Fruit fly (Drosophila melanogaster) whole organism, wandering third instar larva: ENCODE measurements around the gene CG43346.

Source experiments
- Abd-B ChIP-seq: fragments of >200 bp; optimal IDR thresholded peaks from 2 replicates; lab custom pipeline; 2017; ENCODE audit warnings: missing biosample characterization, missing genetic modification characterization
- CG32264 ChIP-seq: fragments of 200-800 bp; sonication (Bioruptor generic); optimal IDR thresholded peaks from 2 replicates; lab custom pipeline; 2016; ENCODE audit warnings: missing biosample characterization, missing genetic modification characterization
- CG9705 ChIP-seq: fragments of 200-800 bp; sonication (Bioruptor generic); optimal IDR thresholded peaks from 2 replicates; lab custom pipeline; 2018; ENCODE audit warnings: missing biosample characterization, mild to moderate bottlenecking, missing genetic modification characterization
- CrebA ChIP-seq: fragments of 200-800 bp; sonication (Bioruptor generic); optimal IDR thresholded peaks from 2 replicates; lab custom pipeline; 2016; ENCODE audit warnings: missing biosample characterization, mild to moderate bottlenecking, missing genetic modification characterization, borderline replicate concordance
- Dfd ChIP-seq: fragments of >200 bp; optimal IDR thresholded peaks from 2 replicates; lab custom pipeline; 2017; ENCODE audit warnings: missing biosample characterization, missing genetic modification characterization
- Dif ChIP-seq: fragments of 200-275, 200-300 bp; sonication (Bioruptor generic); optimal IDR thresholded peaks from 2 replicates; lab custom pipeline; 2018; ENCODE audit warnings: missing biosample characterization, missing genetic modification characterization; ENCODE audit not compliant: partially characterized antibody
- GATAd ChIP-seq: sonication (Bioruptor generic); optimal IDR thresholded peaks from 2 replicates; lab custom pipeline; 2016; ENCODE audit warnings: missing biosample characterization, missing genetic modification characterization
- HLH106 ChIP-seq: fragments of 200-800 bp; optimal IDR thresholded peaks from 3 replicates; lab custom pipeline; 2019; ENCODE audit warnings: missing biosample characterization, mild to moderate bottlenecking, missing genetic modification characterization, moderate library complexity
- Hnf4 ChIP-seq: fragments of 200-800 bp; sonication (Bioruptor generic); optimal IDR thresholded peaks from 2 replicates; lab custom pipeline; 2016; ENCODE audit warnings: missing biosample characterization, mild to moderate bottlenecking, missing genetic modification characterization
- Hr78 ChIP-seq: fragments of >200 bp; optimal IDR thresholded peaks from 2 replicates; lab custom pipeline; 2017; ENCODE audit warnings: missing biosample characterization, missing genetic modification characterization
- Hr83 ChIP-seq: fragments of 200-300 bp; sonication (Bioruptor generic); optimal IDR thresholded peaks from 2 replicates; lab custom pipeline; 2016; ENCODE audit warnings: missing biosample characterization, mild to moderate bottlenecking, missing genetic modification characterization, moderate library complexity; ENCODE audit not compliant: poor library complexity, severe bottlenecking
- Jra ChIP-seq: sonication (Bioruptor generic); optimal IDR thresholded peaks from 2 replicates; lab custom pipeline; 2016; ENCODE audit warnings: missing biosample characterization, missing genetic modification characterization
- Mio ChIP-seq: sonication (Bioruptor generic); optimal IDR thresholded peaks from 2 replicates; lab custom pipeline; 2016; ENCODE audit warnings: missing biosample characterization, missing genetic modification characterization
- Myc ChIP-seq: fragments of >200 bp; optimal IDR thresholded peaks from 2 replicates; lab custom pipeline; 2017
- N ChIP-seq: fragments of >200 bp; optimal IDR thresholded peaks from 2 replicates; lab custom pipeline; 2018; ENCODE audit warnings: missing biosample characterization, missing external identifiers, missing genetic modification characterization
- OdsH ChIP-seq: fragments of 200-800 bp; sonication (Bioruptor generic); optimal IDR thresholded peaks from 2 replicates; lab custom pipeline; 2016; ENCODE audit warnings: missing biosample characterization, mild to moderate bottlenecking, missing genetic modification characterization
- Rel ChIP-seq, 2 experiments: fragments of 200-800 bp; sonication (Bioruptor generic) in 1 of 2; optimal IDR thresholded peaks; 2 replicates in 1 of 2; 3 replicates in 1 of 2; lab custom pipeline; 2016 to 2019; ENCODE audit warnings: mild to moderate bottlenecking in 2 of 2, missing biosample characterization in 2 of 2, missing genetic modification characterization in 2 of 2, moderate library complexity in 1 of 2
- Sp1 ChIP-seq: fragments of 200-800 bp; sonication (Bioruptor generic); optimal IDR thresholded peaks from 3 replicates; lab custom pipeline; 2019; ENCODE audit warnings: missing biosample characterization, mild to moderate bottlenecking, missing genetic modification characterization, moderate library complexity
- Vsx2 ChIP-seq: fragments of 200-300, 225-300 bp; sonication (Bioruptor generic); optimal IDR thresholded peaks from 2 replicates; lab custom pipeline; 2018; ENCODE audit warnings: missing biosample characterization, missing genetic modification characterization; ENCODE audit not compliant: partially characterized antibody
- br ChIP-seq: fragments of 200-800 bp; sonication (Bioruptor generic); optimal IDR thresholded peaks from 2 replicates; lab custom pipeline; 2016; ENCODE audit warnings: missing biosample characterization, missing genetic modification characterization
- brk ChIP-seq: fragments of 200-800 bp; sonication (Bioruptor generic); optimal IDR thresholded peaks from 2 replicates; lab custom pipeline; 2016; ENCODE audit warnings: missing biosample characterization, mild to moderate bottlenecking, missing genetic modification characterization
- dl ChIP-seq, 2 experiments: fragments of 175-275, 200-275 bp in 1 of 2; fragments of 200-275 bp in 1 of 2; sonication (Bioruptor generic); optimal IDR thresholded peaks; lab custom pipeline; 2018; ENCODE audit warnings: mild to moderate bottlenecking in 2 of 2, missing biosample characterization in 2 of 2, missing genetic modification characterization in 2 of 2, moderate library complexity in 2 of 2; ENCODE audit not compliant: partially characterized antibody in 2 of 2, insufficient read depth in 1 of 2
- dmrt93B ChIP-seq: fragments of 200-800 bp; sonication (Bioruptor generic); optimal IDR thresholded peaks from 2 replicates; lab custom pipeline; 2018; ENCODE audit warnings: missing biosample characterization, mild to moderate bottlenecking, missing genetic modification characterization
- dsf ChIP-seq: sonication (Bioruptor generic); optimal IDR thresholded peaks from 2 replicates; lab custom pipeline; 2016; ENCODE audit warnings: missing biosample characterization, missing genetic modification characterization, borderline replicate concordance
- ey ChIP-seq: fragments of 200-800 bp; sonication (Bioruptor generic); optimal IDR thresholded peaks from 2 replicates; lab custom pipeline; 2016; ENCODE audit warnings: missing biosample characterization, missing genetic modification characterization
- foxo ChIP-seq, 2 experiments: fragments of 200-800 bp; sonication (Bioruptor generic); optimal IDR thresholded peaks; 2 replicates in 1 of 2; 3 replicates in 1 of 2; lab custom pipeline; 2016 to 2017; ENCODE audit warnings: missing biosample characterization in 2 of 2, missing genetic modification characterization in 2 of 2
- fru ChIP-seq: fragments of 200-800 bp; sonication (Bioruptor generic); optimal IDR thresholded peaks from 3 replicates; lab custom pipeline; 2016; ENCODE audit warnings: missing biosample characterization, mild to moderate bottlenecking, missing genetic modification characterization
- h ChIP-seq: fragments of 200-800 bp; sonication (Bioruptor generic); optimal IDR thresholded peaks from 3 replicates; lab custom pipeline; 2016; ENCODE audit warnings: missing biosample characterization, mild to moderate bottlenecking, missing genetic modification characterization
- jim ChIP-seq: fragments of 175-275, 200-325 bp; sonication (Bioruptor generic); optimal IDR thresholded peaks from 2 replicates; lab custom pipeline; 2016; ENCODE audit warnings: missing biosample characterization, mild to moderate bottlenecking, missing genetic modification characterization
- lola ChIP-seq: fragments of >200 bp; optimal IDR thresholded peaks from 2 replicates; lab custom pipeline; 2017; ENCODE audit warnings: missing biosample characterization, missing genetic modification characterization
- pan ChIP-seq: fragments of >200 bp; optimal IDR thresholded peaks from 2 replicates; lab custom pipeline; 2017
- psq ChIP-seq: fragments of 200-800 bp; sonication (Bioruptor generic); optimal IDR thresholded peaks from 3 replicates; lab custom pipeline; 2017; ENCODE audit warnings: missing biosample characterization, mild to moderate bottlenecking, missing genetic modification characterization, moderate library complexity
- rgr ChIP-seq: fragments of 200-800 bp; sonication (Bioruptor generic); optimal IDR thresholded peaks from 3 replicates; lab custom pipeline; 2016; ENCODE audit warnings: missing biosample characterization, mild to moderate bottlenecking, missing genetic modification characterization
- sage ChIP-seq: fragments of 200-800 bp; sonication (Bioruptor generic); optimal IDR thresholded peaks from 2 replicates; lab custom pipeline; 2016; ENCODE audit warnings: missing biosample characterization, mild to moderate bottlenecking, missing genetic modification characterization
- sv ChIP-seq: fragments of 200-800 bp; sonication (Bioruptor generic); optimal IDR thresholded peaks from 3 replicates; lab custom pipeline; 2016; ENCODE audit warnings: missing biosample characterization, missing genetic modification characterization
- tai ChIP-seq: sonication (Bioruptor generic); optimal IDR thresholded peaks from 2 replicates; lab custom pipeline; 2016; ENCODE audit warnings: missing biosample characterization, missing genetic modification characterization
- usp ChIP-seq: fragments of >200 bp; optimal IDR thresholded peaks from 2 replicates; lab custom pipeline; 2017; ENCODE audit warnings: missing biosample characterization, missing genetic modification characterization
- woc ChIP-seq: sonication (Bioruptor generic); optimal IDR thresholded peaks from 2 replicates; lab custom pipeline; 2016; ENCODE audit warnings: missing biosample characterization, mild to moderate bottlenecking, missing genetic modification characterization

The CG43346 gene

dm6 chr2L:21168295-21169159, at the start of gene CG43346, which contains the start of the genes mAcon1 and CG43345:
TSS of gene CG43346 (minus strand) at chr2L:21168581.
TSS of gene mAcon1 (plus strand) at chr2L:21168570.
TSS of gene CG43345 (minus strand) at chr2L:21168581.
- no peak for TF ChIP-seq tai (GFP tag; lab: Kevin White, UChicago)
- TF ChIP-seq CG32264 (GFP tag; lab: Kevin White, UChicago): peak; percentile 48
- TF ChIP-seq fru (GFP tag; lab: Kevin White, UChicago): peak; percentile 87
- no peak for TF ChIP-seq brk (GFP tag; lab: Kevin White, UChicago)
- peak; percentile 85 for TF ChIP-seq Sp1 (GFP tag; lab: Kevin White, UChicago)
- peak; percentile 74 for TF ChIP-seq Jra (GFP tag; lab: Kevin White, UChicago)
- TF ChIP-seq Dfd (GFP tag; lab: Kevin White, UChicago): no peak
- TF ChIP-seq ey (GFP tag; lab: Kevin White, UChicago): peak; percentile 84
- TF ChIP-seq Mio (GFP tag; lab: Kevin White, UChicago): peak; percentile 15
- TF ChIP-seq CG9705 (GFP tag; lab: Kevin White, UChicago): peak; percentile 89
- TF ChIP-seq dsf (GFP tag; lab: Kevin White, UChicago): no peak
- no peak for TF ChIP-seq Dif (GFP tag; lab: Kevin White, UChicago)
- no peak for TF ChIP-seq jim
- peak in 1 of 2 experiments; percentile 89 for TF ChIP-seq foxo (GFP tag; optimal IDR thresholded peaks at IDR 0.05; lab: Kevin White, UChicago)
- peak; percentile 76 for TF ChIP-seq GATAd (GFP tag; lab: Kevin White, UChicago)
- no peak for TF ChIP-seq sage (GFP tag; lab: Kevin White, UChicago)
- peak; percentile 90 for TF ChIP-seq HLH106 (tag; lab: Kevin White, UChicago)
- no peak for TF ChIP-seq Vsx2 (GFP tag; lab: Kevin White, UChicago)
- no peak for TF ChIP-seq Abd-B
- no peak for TF ChIP-seq lola (GFP tag; lab: Kevin White, UChicago)
- no peak for TF ChIP-seq Rel (GFP tag; optimal IDR thresholded peaks at IDR 0.05; lab: Kevin White, UChicago)
- TF ChIP-seq Rel (tag; optimal IDR thresholded peaks at IDR 0.05; lab: Kevin White, UChicago): peak; percentile 71
- no peak for TF ChIP-seq Hr78 (GFP tag; lab: Kevin White, UChicago)
- TF ChIP-seq pan (lab: Kevin White, UChicago): no peak
- TF ChIP-seq CrebA (GFP tag; lab: Kevin White, UChicago): no peak
- no peak for TF ChIP-seq Hr83
- TF ChIP-seq sv (GFP tag; lab: Kevin White, UChicago): peak; percentile 80
- TF ChIP-seq psq (GFP tag; lab: Kevin White, UChicago): peak; percentile 73
- TF ChIP-seq dl (GFP tag; optimal IDR thresholded peaks at IDR 0.05; lab: Kevin White, UChicago; ENCODE audit: insufficient read depth in 1 of 2, partially characterized antibody in 2 of 2): no peak
- TF ChIP-seq OdsH (GFP tag; lab: Kevin White, UChicago): peak; percentile 86
- TF ChIP-seq rgr: peak; percentile 84
- TF ChIP-seq dmrt93B (GFP tag; lab: Kevin White, UChicago): peak; percentile 82
- TF ChIP-seq usp (GFP tag; lab: Kevin White, UChicago): no peak
- peak; percentile 100 for TF ChIP-seq Myc (lab: Kevin White, UChicago)
- peak; percentile 96 for TF ChIP-seq woc (GFP tag; lab: Kevin White, UChicago)
- no peak for TF ChIP-seq N (GFP tag; lab: Kevin White, UChicago)
- peak; percentile 90 for TF ChIP-seq h (GFP tag; lab: Kevin White, UChicago)
- peak; percentile 85 for TF ChIP-seq Hnf4 (GFP tag; lab: Kevin White, UChicago)
- TF ChIP-seq br (GFP tag; lab: Kevin White, UChicago): peak; percentile 91

dm6 chr2L:21214961-21215362, 46.6 kb upstream of the CG43346 start:
- peak; percentile 2 for TF ChIP-seq N (GFP tag; lab: Kevin White, UChicago)
- peak; percentile 44 for TF ChIP-seq woc (GFP tag; lab: Kevin White, UChicago)
- no peak for TF ChIP-seq CrebA (GFP tag; lab: Kevin White, UChicago)
- TF ChIP-seq Dfd (GFP tag; lab: Kevin White, UChicago): no peak
- TF ChIP-seq sv (GFP tag; lab: Kevin White, UChicago): peak; percentile 13
- no peak for TF ChIP-seq Abd-B
- TF ChIP-seq brk (GFP tag; lab: Kevin White, UChicago): peak; percentile 49
- TF ChIP-seq dmrt93B (GFP tag; lab: Kevin White, UChicago): no peak
- peak in 1 of 2 experiments; percentile 15 for TF ChIP-seq dl (GFP tag; optimal IDR thresholded peaks at IDR 0.05; lab: Kevin White, UChicago; ENCODE audit: insufficient read depth in 1 of 2, partially characterized antibody in 2 of 2)
- peak; percentile 54 for TF ChIP-seq Myc (lab: Kevin White, UChicago)
- peak; percentile 80 for TF ChIP-seq tai (GFP tag; lab: Kevin White, UChicago)
- TF ChIP-seq br (GFP tag; lab: Kevin White, UChicago): peak; percentile 66
- peak; percentile 67 for TF ChIP-seq jim
- TF ChIP-seq Sp1 (GFP tag; lab: Kevin White, UChicago): no peak
- peak in 1 of 2 experiments; percentile 74 for TF ChIP-seq foxo (GFP tag; optimal IDR thresholded peaks at IDR 0.05; lab: Kevin White, UChicago)
- peak; percentile 93 for TF ChIP-seq Hnf4 (GFP tag; lab: Kevin White, UChicago)
- TF ChIP-seq CG32264 (GFP tag; lab: Kevin White, UChicago): no peak
- TF ChIP-seq OdsH (GFP tag; lab: Kevin White, UChicago): peak; percentile 65
- no peak for TF ChIP-seq CG9705 (GFP tag; lab: Kevin White, UChicago)
- no peak for TF ChIP-seq GATAd (GFP tag; lab: Kevin White, UChicago)
- TF ChIP-seq fru (GFP tag; lab: Kevin White, UChicago): peak; percentile 90
- no peak for TF ChIP-seq lola (GFP tag; lab: Kevin White, UChicago)
- peak; percentile 43 for TF ChIP-seq psq (GFP tag; lab: Kevin White, UChicago)
- peak; percentile 60 for TF ChIP-seq Dif (GFP tag; lab: Kevin White, UChicago)
- no peak for TF ChIP-seq dsf (GFP tag; lab: Kevin White, UChicago)
- peak; percentile 78 for TF ChIP-seq Vsx2 (GFP tag; lab: Kevin White, UChicago)
- peak; percentile 48 for TF ChIP-seq Jra (GFP tag; lab: Kevin White, UChicago)
- no peak for TF ChIP-seq pan (lab: Kevin White, UChicago)
- peak; percentile 4 for TF ChIP-seq Hr83
- no peak for TF ChIP-seq sage (GFP tag; lab: Kevin White, UChicago)
- peak; percentile 62 for TF ChIP-seq rgr
- TF ChIP-seq HLH106 (tag; lab: Kevin White, UChicago): peak; percentile 46
- no peak for TF ChIP-seq Rel (GFP tag; optimal IDR thresholded peaks at IDR 0.05; lab: Kevin White, UChicago)
- TF ChIP-seq Rel (tag; optimal IDR thresholded peaks at IDR 0.05; lab: Kevin White, UChicago): peak; percentile 44
- TF ChIP-seq Mio (GFP tag; lab: Kevin White, UChicago): peak; percentile 44
